Worm (Caenorhabditis elegans): ENCODE measurements around the gene F40G12.11.

F40G12.11 gene

ce11 chrV:14252025-14252424 is 33.9 kb upstream of the F40G12.11 start, which contains the start of gene K02E11.5:
Gene K02E11.5, plus strand, starts transcription at chrV:14252325.
- no peak for TF ChIP-seq hmg-4 (GFP tag; optimal IDR thresholded peaks at IDR 0.05)
- TF ChIP-seq ceh-36 (tag; optimal IDR thresholded peaks at IDR 0.05): no peak
- no peak for TF ChIP-seq ama-1 (optimal IDR thresholded peaks at IDR 0.05)
- no peak for TF ChIP-seq hmbx-1 (tag; optimal IDR thresholded peaks at IDR 0.05)
- no peak for TF ChIP-seq tbx-37 (GFP tag; conservative IDR thresholded peaks at IDR 0.05)
- no peak for TF ChIP-seq F13C5.2 (tag; optimal IDR thresholded peaks at IDR 0.05)
- TF ChIP-seq B0310.2 (tag; optimal IDR thresholded peaks at IDR 0.05): no peak
- no peak for TF ChIP-seq aly-1 (tag; optimal IDR thresholded peaks at IDR 0.05)
- TF ChIP-seq tra-4 (tag; optimal IDR thresholded peaks at IDR 0.05): no peak
- no peak for TF ChIP-seq pes-1 (GFP tag; IDR thresholded peaks at IDR 0.05)
- no peak for TF ChIP-seq sea-1 (GFP tag; conservative IDR thresholded peaks at IDR 0.05)

DNA sequence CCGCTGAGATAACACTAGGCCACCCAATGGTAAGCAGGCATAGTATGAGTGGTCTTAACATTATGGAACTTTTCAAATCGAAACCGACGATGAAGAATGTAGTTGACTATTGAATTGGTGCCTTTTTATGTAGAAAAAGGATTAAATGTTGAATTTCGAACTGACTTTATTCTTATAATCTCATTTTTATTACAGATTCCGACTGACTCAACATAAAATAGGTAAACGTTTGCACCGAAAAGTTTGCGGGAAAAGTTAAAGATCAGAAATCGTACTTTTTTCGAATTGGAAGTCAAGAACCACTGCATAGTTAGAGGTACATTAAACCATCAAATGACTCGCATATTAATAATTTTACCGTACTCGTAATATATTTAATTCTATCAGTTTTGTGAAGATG is 31.8 kb upstream of the F40G12.11 start, which contains the start of gene K02E11.7:
Gene K02E11.7, minus strand, starts transcription at position 101 of the 400 bp plus-strand sequence.
- TF ChIP-seq sea-1 (GFP tag; conservative IDR thresholded peaks at IDR 0.05): no peak
- no peak for TF ChIP-seq pes-1 (GFP tag; IDR thresholded peaks at IDR 0.05)
- no peak for TF ChIP-seq scrt-1 (GFP tag; IDR thresholded peaks at IDR 0.05)
- TF ChIP-seq tra-4 (tag; optimal IDR thresholded peaks at IDR 0.05): no peak
- no peak for TF ChIP-seq tbx-37 (GFP tag; conservative IDR thresholded peaks at IDR 0.05)
- no peak for TF ChIP-seq B0310.2 (tag; optimal IDR thresholded peaks at IDR 0.05)
- no peak for TF ChIP-seq ceh-36 (tag; optimal IDR thresholded peaks at IDR 0.05)
- no peak for TF ChIP-seq F13C5.2 (tag; optimal IDR thresholded peaks at IDR 0.05)
- no peak for TF ChIP-seq hnd-1 (tag; optimal IDR thresholded peaks at IDR 0.05)
- no peak for TF ChIP-seq hmg-4 (GFP tag; optimal IDR thresholded peaks at IDR 0.05)
- no peak for TF ChIP-seq ama-1 (optimal IDR thresholded peaks at IDR 0.05)
- TF ChIP-seq hmbx-1 (tag; optimal IDR thresholded peaks at IDR 0.05): no peak
- TF ChIP-seq aly-1 (tag; optimal IDR thresholded peaks at IDR 0.05): no peak
- TF ChIP-seq ets-7 (tag; optimal IDR thresholded peaks at IDR 0.05): no peak
- no peak for TF ChIP-seq ceh-13 (GFP tag; optimal IDR thresholded peaks at IDR 0.05)
- TF ChIP-seq flt-1 (GFP tag; IDR thresholded peaks at IDR 0.05): no peak
- no peak for TF ChIP-seq tbx-11 (GFP tag; IDR thresholded peaks at IDR 0.05)

DNA sequence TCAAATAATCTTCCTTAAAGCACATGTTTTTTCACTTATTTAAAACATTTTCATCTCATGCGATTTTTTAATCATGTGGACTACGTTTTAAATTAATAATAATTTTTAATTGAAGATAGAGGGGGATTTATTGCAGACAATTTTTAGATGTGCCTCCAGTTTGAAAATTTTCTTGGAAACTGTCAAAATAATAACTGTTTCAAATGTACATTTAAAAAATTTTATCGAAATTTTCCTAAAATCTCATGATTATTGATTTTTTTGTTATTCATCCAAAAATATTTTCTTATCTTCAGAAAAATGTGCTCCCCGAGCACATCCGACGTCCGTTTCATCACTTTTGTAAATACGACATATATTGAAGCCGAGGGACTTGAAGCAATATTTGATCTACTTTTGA is 29.2 kb upstream of the F40G12.11 start, which contains the start of gene sre-8:
Gene sre-8, plus strand, starts transcription at position 301 of the 400 bp plus-strand sequence.
- no peak for TF ChIP-seq scrt-1 (GFP tag; IDR thresholded peaks at IDR 0.05)
- no peak for TF ChIP-seq tbx-37 (GFP tag; conservative IDR thresholded peaks at IDR 0.05)
- TF ChIP-seq F13C5.2 (tag; optimal IDR thresholded peaks at IDR 0.05): no peak
- TF ChIP-seq ceh-36 (tag; optimal IDR thresholded peaks at IDR 0.05): no peak
- no peak for TF ChIP-seq tbx-11 (GFP tag; IDR thresholded peaks at IDR 0.05)
- no peak for TF ChIP-seq B0310.2 (tag; optimal IDR thresholded peaks at IDR 0.05)
- no peak for TF ChIP-seq hmbx-1 (tag; optimal IDR thresholded peaks at IDR 0.05)
- TF ChIP-seq flt-1 (GFP tag; IDR thresholded peaks at IDR 0.05): no peak

DNA sequence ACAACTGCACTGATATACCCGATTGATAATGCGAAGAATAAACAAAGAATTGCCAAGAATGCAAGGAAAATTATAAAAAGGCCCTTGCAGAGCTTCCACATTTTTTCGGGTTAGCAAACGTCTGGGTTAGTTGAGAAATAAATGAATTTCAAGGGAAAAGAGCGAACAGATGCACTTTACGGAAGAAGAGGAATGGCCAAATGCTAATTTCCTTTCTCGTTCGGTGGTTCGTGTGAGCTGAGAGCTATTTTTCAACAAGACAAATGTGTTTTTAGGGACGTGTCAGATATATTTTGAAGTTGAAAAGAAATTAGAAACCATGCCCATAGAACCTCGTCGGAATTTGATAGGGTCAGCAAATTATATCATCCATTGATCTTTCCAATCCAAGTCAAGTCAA is 25.1 kb upstream of the F40G12.11 start, which contains the start of gene F40G12.2:
Gene F40G12.2, minus strand, starts transcription at position 101 of the 400 bp plus-strand sequence.
- no peak for TF ChIP-seq tbx-37 (GFP tag; conservative IDR thresholded peaks at IDR 0.05)
- no peak for TF ChIP-seq tra-4 (tag; optimal IDR thresholded peaks at IDR 0.05)
- TF ChIP-seq scrt-1 (GFP tag; IDR thresholded peaks at IDR 0.05): no peak
- TF ChIP-seq tbx-11 (GFP tag; IDR thresholded peaks at IDR 0.05): no peak
- TF ChIP-seq ceh-13 (GFP tag; optimal IDR thresholded peaks at IDR 0.05): no peak

DNA sequence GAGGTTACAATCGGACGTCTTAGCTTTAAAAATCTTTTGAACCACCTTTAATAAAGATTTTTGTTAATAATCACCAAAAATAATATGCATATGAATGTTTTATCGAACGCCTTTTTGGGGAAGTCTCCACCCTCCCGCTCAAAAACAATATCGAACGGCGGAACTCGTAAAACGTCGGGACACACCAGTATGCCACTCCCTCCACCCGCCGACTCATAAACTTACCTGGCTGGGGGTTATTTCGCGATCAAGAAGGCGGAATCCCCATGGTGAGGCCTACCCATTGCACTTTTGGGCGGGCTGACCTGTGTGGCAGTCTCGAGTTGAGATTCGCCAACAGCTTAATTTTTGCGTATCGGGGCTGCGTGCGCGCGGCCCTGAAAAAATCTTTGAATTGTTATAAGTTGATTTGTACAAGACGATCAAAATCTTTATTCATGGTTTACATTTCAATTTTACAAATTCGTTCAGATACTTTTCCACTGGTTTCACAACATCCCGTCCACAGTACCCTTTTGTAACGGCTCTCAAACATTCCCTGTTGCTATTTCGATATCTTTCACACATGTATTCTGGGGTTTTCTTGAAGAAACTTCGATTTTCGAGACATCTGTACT is 18.5 kb upstream of the F40G12.11 start:
- no peak for TF ChIP-seq scrt-1 (GFP tag; IDR thresholded peaks at IDR 0.05)
- TF ChIP-seq tbx-37 (GFP tag; conservative IDR thresholded peaks at IDR 0.05): no peak
- no peak for TF ChIP-seq sea-1 (GFP tag; conservative IDR thresholded peaks at IDR 0.05)
- no peak for TF ChIP-seq tra-4 (tag; optimal IDR thresholded peaks at IDR 0.05)
- no peak for TF ChIP-seq ama-1 (optimal IDR thresholded peaks at IDR 0.05)
- TF ChIP-seq ceh-36 (tag; optimal IDR thresholded peaks at IDR 0.05): no peak
- no peak for TF ChIP-seq F13C5.2 (tag; optimal IDR thresholded peaks at IDR 0.05)
- TF ChIP-seq ets-7 (tag; optimal IDR thresholded peaks at IDR 0.05): no peak
- TF ChIP-seq tbx-11 (GFP tag; IDR thresholded peaks at IDR 0.05): no peak
- no peak for TF ChIP-seq hmbx-1 (tag; optimal IDR thresholded peaks at IDR 0.05)
- no peak for TF ChIP-seq flt-1 (GFP tag; IDR thresholded peaks at IDR 0.05)
- no peak for TF ChIP-seq pes-1 (GFP tag; IDR thresholded peaks at IDR 0.05)
- TF ChIP-seq hnd-1 (tag; optimal IDR thresholded peaks at IDR 0.05): no peak
- TF ChIP-seq ceh-13 (GFP tag; optimal IDR thresholded peaks at IDR 0.05): no peak

DNA sequence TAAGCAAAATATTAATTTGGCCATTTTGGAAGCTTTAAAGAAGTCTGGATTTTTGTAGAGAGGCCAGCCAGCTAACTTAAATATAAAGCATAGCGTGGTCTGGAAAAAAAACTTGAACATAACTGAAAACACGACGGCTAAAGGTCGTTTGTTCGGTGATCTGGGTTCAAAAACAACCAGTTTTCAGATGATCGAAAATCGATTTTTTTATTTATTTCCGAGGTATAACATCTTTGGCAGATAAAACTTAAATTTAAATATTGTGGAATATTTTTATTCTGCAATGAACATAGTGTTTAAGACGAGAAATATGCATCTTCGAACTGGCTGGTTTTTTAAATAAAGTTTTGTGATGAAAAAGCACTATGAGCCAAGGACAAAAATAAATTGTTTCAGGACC is 17.4 kb upstream of the F40G12.11 start, which contains the start of gene F40G12.4:
Gene F40G12.4, minus strand, starts transcription at position 101 of the 400 bp plus-strand sequence.
- TF ChIP-seq B0310.2 (tag; optimal IDR thresholded peaks at IDR 0.05) (no peak), ceh-36 (tag; optimal IDR thresholded peaks at IDR 0.05) (no peak), aly-1 (tag; optimal IDR thresholded peaks at IDR 0.05) (no peak), sea-1 (GFP tag; conservative IDR thresholded peaks at IDR 0.05) (no peak), hmbx-1 (tag; optimal IDR thresholded peaks at IDR 0.05) (no peak), hnd-1 (tag; optimal IDR thresholded peaks at IDR 0.05) (no peak), tbx-37 (GFP tag; conservative IDR thresholded peaks at IDR 0.05) (no peak), flt-1 (GFP tag; IDR thresholded peaks at IDR 0.05) (no peak), ama-1 (optimal IDR thresholded peaks at IDR 0.05) (no peak), scrt-1 (GFP tag; IDR thresholded peaks at IDR 0.05) (no peak), tra-4 (tag; optimal IDR thresholded peaks at IDR 0.05) (no peak), pes-1 (GFP tag; IDR thresholded peaks at IDR 0.05) (no peak)

- TF ChIP-seq scrt-1 (GFP tag; IDR thresholded peaks at IDR 0.05) (no peak), hnd-1 (tag; optimal IDR thresholded peaks at IDR 0.05) (no peak), ceh-36 (tag; optimal IDR thresholded peaks at IDR 0.05) (no peak), hmg-4 (GFP tag; optimal IDR thresholded peaks at IDR 0.05) (no peak), flt-1 (GFP tag; IDR thresholded peaks at IDR 0.05) (no peak), ceh-13 (GFP tag; optimal IDR thresholded peaks at IDR 0.05) (no peak), ets-7 (tag; optimal IDR thresholded peaks at IDR 0.05) (no peak), ama-1 (optimal IDR thresholded peaks at IDR 0.05) (no peak), sea-1 (GFP tag; conservative IDR thresholded peaks at IDR 0.05) (no peak), F13C5.2 (tag; optimal IDR thresholded peaks at IDR 0.05) (no peak), tbx-37 (GFP tag; conservative IDR thresholded peaks at IDR 0.05) (no peak), hmbx-1 (tag; optimal IDR thresholded peaks at IDR 0.05) (no peak), tra-4 (tag; optimal IDR thresholded peaks at IDR 0.05) (no peak), pes-1 (GFP tag; IDR thresholded peaks at IDR 0.05) (no peak), B0310.2 (tag; optimal IDR thresholded peaks at IDR 0.05) (no peak), tbx-11 (GFP tag; IDR thresholded peaks at IDR 0.05) (no peak), aly-1 (tag; optimal IDR thresholded peaks at IDR 0.05) (no peak)
These were observed 15.2 kb upstream of the F40G12.11 start, which contains the start of gene F40G12.5 for ce11 chrV:14270729-14271128. Gene F40G12.5, minus strand, starts transcription at chrV:14270829.

Measured in whole organism, early embryonic.